Worm (Caenorhabditis elegans): ENCODE data around the gene mdt-22.
"Not testable (repeated sequence)": the region's sequence is repeated elsewhere in the genome, so short reads cannot be mapped to it uniquely, and the experiment has no call there.

ce11 chrII:10304736-10305135 lies 3.7 kb downstream of the mdt-22 start:
- not testable (repeated sequence) for TF ChIP-seq ztf-29 (GFP tag; IDR thresholded peaks at IDR 0.05); klf-2 (GFP tag; conservative IDR thresholded peaks at IDR 0.05); T22C8.4 (GFP tag; IDR thresholded peaks at IDR 0.05); flt-1 (GFP tag; IDR thresholded peaks at IDR 0.05); ref-1 (GFP tag; conservative IDR thresholded peaks at IDR 0.05); med-1 (GFP tag; optimal IDR thresholded peaks at IDR 0.05; ENCODE audit: insufficient read depth)
- TF ChIP-seq ztf-23 (GFP tag; IDR thresholded peaks at IDR 0.05), result 0 out of 2 replicates have a peak, but pooled peaks have one; percentile 34
- TF ChIP-seq tab-1 (GFP tag; IDR thresholded peaks at IDR 0.05), result peak; percentile 78; the same call in 1 of the 2 replicates

All from whole organism, midembryonic.